Worm (Caenorhabditis elegans): ENCODE measurements around the gene F35F10.14.

The F35F10.14 gene

DNA sequence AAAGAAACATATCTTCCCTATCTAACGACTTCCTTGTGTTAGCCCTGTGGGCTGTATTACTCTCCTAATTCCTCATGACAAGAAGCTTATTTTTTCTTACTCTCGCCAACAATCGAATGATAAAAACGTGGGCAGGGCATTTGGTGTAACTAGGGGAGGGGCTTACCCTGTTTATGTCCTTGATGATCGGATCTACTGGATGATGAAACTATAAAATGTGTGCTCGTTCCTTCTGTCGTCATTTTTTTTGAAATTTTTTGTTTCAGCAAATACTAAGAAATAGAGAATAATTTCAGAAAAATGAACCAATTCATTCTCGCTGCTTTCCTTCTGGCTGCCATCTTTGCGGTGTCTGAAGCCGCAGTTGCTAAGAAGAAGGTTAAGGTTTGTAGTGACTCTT lies 22.6 kb upstream of the F35F10.14 start, which contains the start of gene C17B7.3:
Gene C17B7.3 (plus strand): TSS at position 301 of the 400 bp plus-strand sequence.
- TF ChIP-seq spr-3 (GFP tag; optimal IDR thresholded peaks at IDR 0.05) = no peak
- no peak for TF ChIP-seq ceh-82 (tag; optimal IDR thresholded peaks at IDR 0.05)
- no peak for TF ChIP-seq mxl-3 (GFP tag; optimal IDR thresholded peaks at IDR 0.05)
- TF ChIP-seq egl-43 (GFP tag; IDR thresholded peaks at IDR 0.05) = no peak
- no peak for TF ChIP-seq dve-1 (tag; optimal IDR thresholded peaks at IDR 0.05; ENCODE audit: insufficient read depth)
- TF ChIP-seq lin-13 (GFP tag; optimal IDR thresholded peaks at IDR 0.05) = no peak
- no peak for TF ChIP-seq madf-9 (GFP tag; conservative IDR thresholded peaks at IDR 0.05)
- no peak for TF ChIP-seq tra-1 (GFP tag; IDR thresholded peaks at IDR 0.05)
- TF ChIP-seq mdl-1 (tag; optimal IDR thresholded peaks at IDR 0.05) = no peak
- TF ChIP-seq cey-2 (tag; optimal IDR thresholded peaks at IDR 0.05; ENCODE audit: borderline replicate concordance, insufficient read depth) = no peak
- TF ChIP-seq D1046.2 (GFP tag; IDR thresholded peaks at IDR 0.05) = no peak
- no peak for TF ChIP-seq lir-3 (tag; optimal IDR thresholded peaks at IDR 0.05)
- no peak for TF ChIP-seq hmg-1.1 (GFP tag; IDR thresholded peaks at IDR 0.05)
- no peak for TF ChIP-seq nhr-42 (GFP tag; IDR thresholded peaks at IDR 0.05)

DNA sequence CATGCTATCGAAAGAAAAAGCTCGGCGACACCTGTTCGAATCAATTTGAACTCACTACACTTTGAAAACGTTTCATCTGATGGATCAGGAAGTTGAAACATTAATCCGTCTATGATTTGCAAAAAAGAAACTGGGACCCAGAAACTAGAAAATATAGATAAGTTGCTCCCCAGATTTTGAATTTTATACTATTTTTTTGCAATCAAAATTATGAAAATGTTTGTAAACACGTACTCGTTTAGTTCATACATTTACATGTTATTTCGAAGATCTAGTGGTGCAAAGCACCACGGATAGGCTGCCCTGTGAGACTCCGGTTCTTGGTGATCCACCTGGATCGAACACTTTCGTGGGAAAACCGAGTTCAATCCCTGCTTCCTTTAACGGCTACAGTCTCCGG lies 22.0 kb upstream of the F35F10.14 start, which contains the start of gene C17B7.10:
Gene C17B7.10 (minus strand): TSS at position 101 of the 400 bp plus-strand sequence.
- TF ChIP-seq Y5F2A.4 (GFP tag; optimal IDR thresholded peaks at IDR 0.05) (no peak), hlh-30 (tag; optimal IDR thresholded peaks at IDR 0.05; ENCODE audit: insufficient read depth) (no peak), lir-3 (tag; optimal IDR thresholded peaks at IDR 0.05) (no peak), nhr-111 (GFP tag; optimal IDR thresholded peaks at IDR 0.05) (no peak), nhr-42 (GFP tag; IDR thresholded peaks at IDR 0.05) (no peak), nhr-237 (tag; optimal IDR thresholded peaks at IDR 0.05) (no peak), dve-1 (tag; optimal IDR thresholded peaks at IDR 0.05; ENCODE audit: insufficient read depth) (no peak)

DNA sequence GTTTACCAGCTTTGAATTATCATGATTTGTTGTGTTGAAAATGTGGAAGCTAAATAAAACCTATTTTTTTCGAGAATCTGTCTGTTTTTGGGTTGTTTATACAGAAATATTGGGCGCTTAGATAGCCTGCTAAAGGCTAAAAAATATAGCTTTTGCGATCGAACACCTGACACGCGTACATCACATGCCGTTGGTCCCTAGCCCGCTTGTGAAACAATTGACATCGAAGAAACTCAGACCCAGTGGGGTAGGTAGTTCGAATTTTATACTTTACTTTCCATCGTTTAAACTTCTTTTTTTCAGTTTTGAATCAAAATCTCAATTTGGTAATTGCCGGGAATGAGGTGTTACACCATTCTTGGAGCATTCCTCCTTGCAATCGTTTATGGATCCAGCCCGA lies 19.1 kb upstream of the F35F10.14 start, which contains the start of gene C17B7.4:
Gene C17B7.4 (plus strand): TSS at position 301 of the 400 bp plus-strand sequence.
- TF ChIP-seq hmg-1.1 (GFP tag; IDR thresholded peaks at IDR 0.05) (no peak), zip-2 (tag; optimal IDR thresholded peaks at IDR 0.05) (no peak), nhr-28 (tag; optimal IDR thresholded peaks at IDR 0.05) (no peak), hlh-30 (tag; optimal IDR thresholded peaks at IDR 0.05; ENCODE audit: insufficient read depth) (no peak), aha-1 (tag) (no peak), F10B5.3 (tag; optimal IDR thresholded peaks at IDR 0.05) (no peak), Y48G9A.11 (GFP tag; IDR thresholded peaks at IDR 0.05) (no peak)

DNA sequence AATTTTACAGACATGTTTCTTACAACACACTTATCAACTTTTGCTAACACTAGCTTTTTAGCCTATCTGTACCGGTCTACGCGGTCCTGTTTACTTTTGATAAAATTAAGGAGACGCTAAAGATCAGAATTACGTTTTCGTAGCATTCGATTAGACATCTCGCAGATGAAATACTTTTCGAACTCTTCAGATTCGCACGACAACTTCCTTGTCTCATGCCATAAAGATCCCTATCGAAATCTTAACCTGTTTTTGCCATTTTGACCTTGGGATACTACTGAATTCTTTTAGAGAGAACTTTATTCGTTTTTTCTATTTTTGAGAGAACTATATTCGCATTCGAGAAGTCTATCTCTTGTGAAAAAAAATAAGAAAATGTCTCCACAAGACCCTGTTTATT lies 13.4 kb upstream of the F35F10.14 start, which contains the start of gene C17B7.5:
Gene C17B7.5 (plus strand): TSS at position 301 of the 400 bp plus-strand sequence.
- TF ChIP-seq dmd-9 (GFP tag; IDR thresholded peaks at IDR 0.05) (no peak), mxl-3 (GFP tag; optimal IDR thresholded peaks at IDR 0.05) (no peak), Y105C5A.15 (GFP tag; IDR thresholded peaks at IDR 0.05) (no peak), nhr-237 (tag; optimal IDR thresholded peaks at IDR 0.05) (no peak), lir-3 (tag; optimal IDR thresholded peaks at IDR 0.05) (no peak), ceh-32 (tag; optimal IDR thresholded peaks at IDR 0.05; ENCODE audit: poor library complexity) (no peak), F37D6.2 (tag; optimal IDR thresholded peaks at IDR 0.05) (no peak), unc-130 (GFP tag; optimal IDR thresholded peaks at IDR 0.05) (no peak), lin-1 (GFP tag; IDR thresholded peaks at IDR 0.05) (no peak), nhr-111 (GFP tag; optimal IDR thresholded peaks at IDR 0.05) (no peak), snpc-4 (tag; optimal IDR thresholded peaks at IDR 0.05) (no peak), ZK337.2 (GFP tag; IDR thresholded peaks at IDR 0.05) (no peak), ceh-82 (tag; optimal IDR thresholded peaks at IDR 0.05) (no peak), lsy-2 (tag; optimal IDR thresholded peaks at IDR 0.05) (no peak), set-16 (GFP tag; IDR thresholded peaks at IDR 0.05) (no peak), nhr-25 (tag; optimal IDR thresholded peaks at IDR 0.05; ENCODE audit: borderline replicate concordance, insufficient read depth) (no peak), mes-2 (tag; optimal IDR thresholded peaks at IDR 0.05; ENCODE audit: poor library complexity, severe bottlenecking) (no peak), aly-2 (tag; optimal IDR thresholded peaks at IDR 0.05) (no peak), zip-2 (tag; optimal IDR thresholded peaks at IDR 0.05) (no peak), zag-1 (tag; optimal IDR thresholded peaks at IDR 0.05) (no peak)
